Worm (Caenorhabditis elegans): Measurements from ENCODE around the gene str-168.

The str-168 gene

ce11 chrIV:4945771-4946170 is 7.0 kb downstream of the str-168 start, which contains the start of gene str-169:
str-169 (plus strand) TSS chrIV:4946071.
- TF ChIP-seq dao-5 (tag; optimal IDR thresholded peaks at IDR 0.05) (no peak), W03F9.2 (tag; optimal IDR thresholded peaks at IDR 0.05) (no peak), him-1 (tag; optimal IDR thresholded peaks at IDR 0.05) (no peak)

ce11 chrIV:4953887-4954286 is 15.1 kb downstream of the str-168 start, which contains the start of gene str-163:
str-163 (plus strand) TSS chrIV:4954187.
- TF ChIP-seq dao-5 (tag; optimal IDR thresholded peaks at IDR 0.05) (no peak), W03F9.2 (tag; optimal IDR thresholded peaks at IDR 0.05) (no peak), him-1 (tag; optimal IDR thresholded peaks at IDR 0.05) (no peak)

ce11 chrIV:4960623-4961022 is 21.9 kb downstream of the str-168 start, which contains the start of gene str-164:
str-164 (plus strand) TSS chrIV:4960735.
- TF ChIP-seq him-1 (tag; optimal IDR thresholded peaks at IDR 0.05) (no peak), dao-5 (tag; optimal IDR thresholded peaks at IDR 0.05) (no peak), W03F9.2 (tag; optimal IDR thresholded peaks at IDR 0.05) (no peak)

- TF ChIP-seq W03F9.2 (tag; optimal IDR thresholded peaks at IDR 0.05) (no peak), him-1 (tag; optimal IDR thresholded peaks at IDR 0.05) (no peak), dao-5 (tag; optimal IDR thresholded peaks at IDR 0.05) (no peak)
Observed at ce11 chrIV:4963834-4964233, 25.1 kb downstream of the str-168 start, which contains the start of gene txt-3. txt-3 (plus strand) TSS chrIV:4963958.

ce11 chrIV:4969419-4969818 is 30.7 kb downstream of the str-168 start, which contains the start of gene Y9C9A.13:
Y9C9A.13 (minus strand) TSS chrIV:4969519.
- TF ChIP-seq W03F9.2 (tag; optimal IDR thresholded peaks at IDR 0.05) = no peak
- TF ChIP-seq dao-5 (tag; optimal IDR thresholded peaks at IDR 0.05) = no peak
- no peak for TF ChIP-seq him-1 (tag; optimal IDR thresholded peaks at IDR 0.05)

ce11 chrIV:4975995-4976394 is 37.2 kb downstream of the str-168 start, which contains the start of gene Y9C9A.16:
Y9C9A.16 (minus strand) TSS chrIV:4976125.
- TF ChIP-seq W03F9.2 (tag; optimal IDR thresholded peaks at IDR 0.05) (no peak), him-1 (tag; optimal IDR thresholded peaks at IDR 0.05) (no peak), dao-5 (tag; optimal IDR thresholded peaks at IDR 0.05) (no peak)

- TF ChIP-seq W03F9.2 (tag; optimal IDR thresholded peaks at IDR 0.05) (no peak), him-1 (tag; optimal IDR thresholded peaks at IDR 0.05) (no peak), dao-5 (tag; optimal IDR thresholded peaks at IDR 0.05) (no peak)
Observed at ce11 chrIV:4977176-4977693, 38.5 kb downstream of the str-168 start, which contains the start of gene E03H12.5. E03H12.5 (plus strand) TSS chrIV:4977226.

ce11 chrIV:4981027-4981426 is 42.3 kb downstream of the str-168 start, which contains the start of gene srz-24:
srz-24 (minus strand) TSS chrIV:4981127.
- TF ChIP-seq dao-5 (tag; optimal IDR thresholded peaks at IDR 0.05) = no peak
- TF ChIP-seq him-1 (tag; optimal IDR thresholded peaks at IDR 0.05) = no peak
- no peak for TF ChIP-seq W03F9.2 (tag; optimal IDR thresholded peaks at IDR 0.05)

- no peak for TF ChIP-seq dao-5 (tag; optimal IDR thresholded peaks at IDR 0.05)
- TF ChIP-seq him-1 (tag; optimal IDR thresholded peaks at IDR 0.05) = no peak
- no peak for TF ChIP-seq W03F9.2 (tag; optimal IDR thresholded peaks at IDR 0.05)
Observed at ce11 chrIV:4982477-4982876, 43.7 kb downstream of the str-168 start, which contains the start of gene E03H12.4. E03H12.4 (plus strand) TSS chrIV:4982596.

- no peak for TF ChIP-seq him-1 (tag; optimal IDR thresholded peaks at IDR 0.05)
Observed at ce11 chrIV:4983746-4984145, 45.0 kb downstream of the str-168 start, which contains the start of gene clec-176. clec-176 (plus strand) TSS chrIV:4984046.

- TF ChIP-seq dao-5 (tag; optimal IDR thresholded peaks at IDR 0.05) (no peak), him-1 (tag; optimal IDR thresholded peaks at IDR 0.05) (no peak), W03F9.2 (tag; optimal IDR thresholded peaks at IDR 0.05) (no peak)
Observed at ce11 chrIV:4986246-4986645, 47.5 kb downstream of the str-168 start, which contains the start of gene clec-177. clec-177 (plus strand) TSS chrIV:4986546.

- no peak for TF ChIP-seq W03F9.2 (tag; optimal IDR thresholded peaks at IDR 0.05)
- TF ChIP-seq him-1 (tag; optimal IDR thresholded peaks at IDR 0.05) = no peak
- TF ChIP-seq dao-5 (tag; optimal IDR thresholded peaks at IDR 0.05) = no peak
Observed at ce11 chrIV:4988531-4988930, 49.8 kb downstream of the str-168 start, which contains the start of gene E03H12.7. E03H12.7 (minus strand) TSS chrIV:4988631.
